Fruit fly (Drosophila melanogaster) whole organism, embryonic: Measurements from ENCODE around the gene Dhps.

Source experiments
- Atf-2 ChIP-seq: fragments of 200-800 bp; sonication (Bioruptor generic); optimal IDR thresholded peaks from 2 replicates; lab custom pipeline; 2016; ENCODE audit warnings: missing biosample characterization, missing genetic modification characterization
- Atf3 ChIP-seq: fragments of 200-800 bp; sonication (Bioruptor generic); optimal IDR thresholded peaks from 3 replicates; lab custom pipeline; 2016; ENCODE audit warnings: missing biosample characterization, missing genetic modification characterization
- CG10209 ChIP-seq: fragments of 200-800 bp; sonication (Bioruptor generic); optimal IDR thresholded peaks from 3 replicates; lab custom pipeline; 2017; ENCODE audit warnings: missing biosample characterization, mild to moderate bottlenecking, missing genetic modification characterization, missing genetic modification reagents
- CG10543 ChIP-seq: fragments of 200-800 bp; sonication (Bioruptor generic); optimal IDR thresholded peaks from 3 replicates; lab custom pipeline; 2017; ENCODE audit warnings: missing biosample characterization, mild to moderate bottlenecking, missing genetic modification characterization, moderate library complexity
- CG11723 ChIP-seq: fragments of 200-800 bp; sonication (Bioruptor generic); optimal IDR thresholded peaks from 2 replicates; lab custom pipeline; 2017; ENCODE audit warnings: missing biosample characterization, mild to moderate bottlenecking, missing genetic modification characterization
- CG12155 ChIP-seq: fragments of 200-800 bp; sonication (Bioruptor generic); optimal IDR thresholded peaks from 3 replicates; lab custom pipeline; 2016; ENCODE audit warnings: missing biosample characterization, missing genetic modification characterization
- CG12769 ChIP-seq: fragments of 200-800 bp; sonication (Bioruptor generic); optimal IDR thresholded peaks from 2 replicates; lab custom pipeline; 2019; ENCODE audit warnings: missing biosample characterization, mild to moderate bottlenecking, missing genetic modification characterization, moderate library complexity
- CG14860 ChIP-seq: fragments of 200-800 bp; sonication (Bioruptor generic); IDR thresholded peaks from 3 replicates; pipeline ENCODE4 v1.3.6; 2022; ENCODE audit warnings: missing biosample characterization, missing genetic modification characterization; ENCODE audit not compliant: partially characterized antibody
- CG16815 ChIP-seq: fragments of 200-800 bp; sonication (Bioruptor generic); optimal IDR thresholded peaks from 3 replicates; lab custom pipeline; 2017; ENCODE audit warnings: missing biosample characterization, mild to moderate bottlenecking, missing genetic modification characterization
- CG17912 ChIP-seq: fragments of 200-800 bp; sonication (Bioruptor generic); optimal IDR thresholded peaks from 2 replicates; lab custom pipeline; 2018; ENCODE audit warnings: missing biosample characterization, mild to moderate bottlenecking, missing genetic modification characterization
- CG2712 ChIP-seq: fragments of 200-800 bp; optimal IDR thresholded peaks from 3 replicates; lab custom pipeline; 2019; ENCODE audit warnings: missing biosample characterization, mild to moderate bottlenecking, missing genetic modification characterization, moderate library complexity
- CG4617 ChIP-seq: fragments of 200-800 bp; sonication (Bioruptor generic); optimal IDR thresholded peaks from 3 replicates; lab custom pipeline; 2016; ENCODE audit warnings: missing biosample characterization, missing genetic modification characterization, borderline replicate concordance
- CG4854 ChIP-seq: fragments of 200-800 bp; sonication (Bioruptor generic); optimal IDR thresholded peaks from 2 replicates; lab custom pipeline; 2016; ENCODE audit warnings: missing biosample characterization, missing genetic modification characterization, inconsistent platforms
- CG7271 ChIP-seq: fragments of 200-800 bp; sonication (Bioruptor generic); optimal IDR thresholded peaks from 2 replicates; lab custom pipeline; 2018; ENCODE audit warnings: missing biosample characterization, mild to moderate bottlenecking, missing genetic modification characterization, moderate library complexity
- CG7357 ChIP-seq: fragments of 200-800 bp; sonication (Bioruptor generic); IDR thresholded peaks from 3 replicates; pipeline ENCODE4 v1.3.6; 2022; ENCODE audit warnings: missing biosample characterization, missing genetic modification characterization
- CG9727 ChIP-seq: fragments of 200-800 bp; sonication (Bioruptor generic); optimal IDR thresholded peaks from 3 replicates; lab custom pipeline; 2017; ENCODE audit warnings: missing biosample characterization, mild to moderate bottlenecking, missing genetic modification characterization
- CG9876 ChIP-seq: fragments of 200-800 bp; sonication (Bioruptor generic); optimal IDR thresholded peaks from 2 replicates; lab custom pipeline; 2016; ENCODE audit warnings: missing biosample characterization, missing genetic modification characterization
- Dbx ChIP-seq: fragments of 200-800 bp; sonication (Bioruptor generic); IDR thresholded peaks from 3 replicates; pipeline ENCODE4 v1.3.6; 2022; ENCODE audit warnings: missing biosample characterization, missing genetic modification characterization
- Eip74EF ChIP-seq, 2 experiments: fragments of 200-800 bp in 1 of 2; fragments of >200 bp in 1 of 2; sonication (Bioruptor generic) in 1 of 2; optimal IDR thresholded peaks; 2 replicates each; lab custom pipeline; 2017 to 2019; ENCODE audit warnings: missing biosample characterization in 2 of 2, missing genetic modification characterization in 2 of 2, mild to moderate bottlenecking in 1 of 2, moderate library complexity in 1 of 2
- H2.0 ChIP-seq: fragments of 200-800 bp; sonication (Bioruptor generic); IDR thresholded peaks from 2 replicates; pipeline ENCODE4 v1.3.6; 2022; ENCODE audit warnings: missing biosample characterization, missing genetic modification characterization
- HLHmδ ChIP-seq: fragments of 200-800 bp; sonication (Bioruptor generic); optimal IDR thresholded peaks from 2 replicates; lab custom pipeline; 2018; ENCODE audit warnings: missing biosample characterization, mild to moderate bottlenecking, missing genetic modification characterization, moderate library complexity
- Lhr ChIP-seq: fragments of 200-800 bp; sonication (Bioruptor generic); optimal IDR thresholded peaks from 3 replicates; lab custom pipeline; 2017; ENCODE audit warnings: mild to moderate bottlenecking, missing biosample characterization, missing genetic modification reagents, missing genetic modification characterization
- Med ChIP-seq: fragments of 200-800 bp; sonication (Bioruptor generic); peaks from one replicate; lab custom pipeline; 2016; ENCODE audit warnings: missing biosample characterization, missing genetic modification characterization, mild to moderate bottlenecking, inconsistent platforms, moderate library complexity
- NFAT ChIP-seq: fragments of 200-800 bp; sonication (Bioruptor generic); IDR thresholded peaks from 2 replicates; pipeline ENCODE4 v1.3.6; 2022; ENCODE audit warnings: missing biosample characterization, missing genetic modification characterization
- Nf-YA ChIP-seq: fragments of 200-800 bp; sonication (Bioruptor generic); IDR thresholded peaks from 2 replicates; pipeline ENCODE4 v1.3.6; 2022; ENCODE audit warnings: missing biosample characterization, missing genetic modification characterization
- Nf-YC ChIP-seq: fragments of 200-800 bp; optimal IDR thresholded peaks from 3 replicates; lab custom pipeline; 2019; ENCODE audit warnings: missing biosample characterization, mild to moderate bottlenecking, missing genetic modification characterization, moderate library complexity
- Sry-β ChIP-seq: fragments of 200-800 bp; sonication (Bioruptor generic); optimal IDR thresholded peaks from 2 replicates; lab custom pipeline; 2018; ENCODE audit warnings: missing biosample characterization, mild to moderate bottlenecking, missing genetic modification characterization, moderate library complexity
- chinmo ChIP-seq: fragments of 200-800 bp; sonication (Bioruptor generic); IDR thresholded peaks from 4 replicates; pipeline ENCODE4 v1.3.6; 2022; ENCODE audit warnings: missing biosample characterization, missing genetic modification characterization; ENCODE audit not compliant: partially characterized antibody
- cwo ChIP-seq: fragments of 200-800 bp; sonication (Bioruptor generic); optimal IDR thresholded peaks from 3 replicates; lab custom pipeline; 2017; ENCODE audit warnings: missing biosample characterization, missing genetic modification characterization, mild to moderate bottlenecking, moderate library complexity, missing genetic modification reagents
- eve ChIP-seq, 2 experiments: fragments of >200 bp; optimal IDR thresholded peaks; 2 replicates each; lab custom pipeline; 2017; ENCODE audit warnings: missing biosample characterization in 2 of 2, missing genetic modification characterization in 2 of 2
- exex ChIP-seq: fragments of 200-800 bp; sonication (Bioruptor generic); optimal IDR thresholded peaks from 4 replicates; lab custom pipeline; 2018; ENCODE audit warnings: missing biosample characterization, mild to moderate bottlenecking, missing genetic modification characterization, moderate library complexity
- fu2 ChIP-seq: fragments of 200-800 bp; sonication (Bioruptor generic); optimal IDR thresholded peaks from 2 replicates; lab custom pipeline; 2016; ENCODE audit warnings: missing biosample characterization, missing genetic modification characterization
- gcm2 ChIP-seq: fragments of 200-800 bp; sonication (Bioruptor generic); optimal IDR thresholded peaks from 2 replicates; lab custom pipeline; 2016; ENCODE audit warnings: missing biosample characterization, missing genetic modification characterization
- mam ChIP-seq: fragments of 200-800 bp; sonication (Bioruptor generic); optimal IDR thresholded peaks from 3 replicates; lab custom pipeline; 2016; ENCODE audit warnings: missing biosample characterization, missing genetic modification characterization
- pb ChIP-seq: fragments of 200-800 bp; sonication (Bioruptor generic); optimal IDR thresholded peaks from 3 replicates; lab custom pipeline; 2016; ENCODE audit warnings: missing biosample characterization, missing genetic modification characterization
- pros ChIP-seq: fragments of 200-800 bp; sonication (Bioruptor generic); optimal IDR thresholded peaks from 3 replicates; lab custom pipeline; 2019; ENCODE audit warnings: missing biosample characterization, mild to moderate bottlenecking, missing genetic modification characterization, moderate library complexity
- pzg ChIP-seq: fragments of 200-800 bp; sonication (Bioruptor generic); optimal IDR thresholded peaks from 3 replicates; lab custom pipeline; 2018; ENCODE audit warnings: missing biosample characterization, mild to moderate bottlenecking, missing genetic modification characterization, moderate library complexity
- stc ChIP-seq: fragments of 200-800 bp; sonication (Bioruptor generic); IDR thresholded peaks from 2 replicates; pipeline ENCODE4 v1.3.6; 2022; ENCODE audit warnings: missing biosample characterization, missing genetic modification characterization
- zfh1 ChIP-seq: fragments of 200-800 bp; sonication (Bioruptor generic); IDR thresholded peaks from 3 replicates; pipeline ENCODE4 v1.3.6; 2022; ENCODE audit warnings: missing biosample characterization, missing genetic modification characterization

Dhps gene

DNA sequence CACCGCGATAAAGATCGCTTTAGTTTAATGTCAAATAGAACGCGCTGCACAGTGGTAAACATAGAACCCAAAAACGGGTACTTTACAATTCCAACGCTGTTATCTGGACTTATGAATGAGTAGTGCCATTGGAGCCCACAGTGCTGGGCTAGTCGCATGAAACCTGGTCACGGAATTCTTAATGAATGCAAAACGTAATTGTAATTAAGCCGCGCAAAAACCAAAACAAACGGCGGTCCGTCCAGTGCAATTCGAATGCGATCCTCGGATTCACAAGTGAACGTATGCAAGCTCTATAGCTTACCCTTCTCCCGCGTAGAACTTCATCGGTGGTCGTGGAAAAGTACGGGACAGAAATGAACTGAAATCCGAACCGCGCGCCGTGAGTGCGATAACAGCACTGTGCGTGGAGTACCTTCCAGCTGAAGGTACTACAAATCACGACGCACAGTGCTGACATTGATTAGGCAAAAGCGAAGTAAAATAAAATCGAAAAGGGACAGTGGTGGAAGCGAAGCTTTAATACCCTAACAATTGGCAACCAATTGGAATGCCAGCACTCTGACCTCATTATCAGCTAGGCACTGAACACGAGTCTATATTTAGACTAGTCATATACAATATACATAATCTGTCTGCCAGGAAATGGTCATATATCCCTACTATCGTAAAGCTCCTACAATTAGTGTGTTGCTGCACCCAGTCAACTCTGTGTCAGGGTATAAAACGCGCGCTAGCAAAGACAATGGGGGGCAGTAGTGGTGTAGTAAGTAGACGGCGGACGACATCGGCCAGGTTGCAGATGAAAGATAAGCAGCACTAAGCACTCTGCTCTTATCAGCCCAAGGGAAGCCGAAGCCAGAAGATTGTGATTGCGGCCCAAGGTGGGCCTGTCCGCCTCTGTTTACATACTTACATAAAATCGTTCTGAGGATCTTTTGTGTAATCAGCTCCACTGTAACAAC, 12.5 kb upstream of the Dhps start (continued):
- TF ChIP-seq CG10543 (GFP tag; lab: Kevin White, UChicago) (peak; percentile 92), CG12155 (GFP tag; lab: Kevin White, UChicago) (peak; percentile 47), CG4854 (GFP tag; lab: Kevin White, UChicago) (no peak), CG4617 (GFP tag; lab: Kevin White, UChicago) (no peak), Nf-YA (GFP tag; lab: Robert Waterston, UW) (no peak), CG11723 (GFP tag; lab: Kevin White, UChicago) (no peak), Nf-YC (peak; percentile 70), pb (GFP tag; lab: Kevin White, UChicago) (peak; percentile 31), CG16815 (GFP tag; lab: Kevin White, UChicago) (no peak), NFAT (GFP tag; lab: Robert Waterston, UW) (no peak), chinmo (0 out of 4 replicates have a peak, but pooled peaks have one; percentile 41), H2.0 (GFP tag; lab: Robert Waterston, UW) (no peak), zfh1 (GFP tag; lab: Robert Waterston, UW) (peak; percentile 4; the same call in 1 of the 3 replicates), Sry-β (GFP tag; lab: Kevin White, UChicago) (no peak), Eip74EF (GFP tag; optimal IDR thresholded peaks at IDR 0.05; lab: Kevin White, UChicago) (peak in 1 of 2 experiments; percentile 27), Atf-2 (GFP tag; lab: Kevin White, UChicago) (peak; percentile 69), cwo (GFP tag; lab: Kevin White, UChicago) (peak; percentile 79), stc (GFP tag; lab: Robert Waterston, UW) (no peak), HLHmδ (GFP tag; lab: Kevin White, UChicago) (peak; percentile 15), CG7271 (no peak), CG9876 (GFP tag; lab: Kevin White, UChicago) (no peak), CG2712 (tag; lab: Kevin White, UChicago) (peak; percentile 42), fu2 (peak; percentile 51), pros (GFP tag; lab: Kevin White, UChicago) (peak; percentile 9), CG10209 (GFP tag; lab: Kevin White, UChicago) (peak; percentile 55), CG17912 (GFP tag; lab: Kevin White, UChicago) (no peak), CG9727 (GFP tag; lab: Kevin White, UChicago) (peak; percentile 27), mam (GFP tag; lab: Kevin White, UChicago) (peak; percentile 76), eve (GFP tag; optimal IDR thresholded peaks at IDR 0.05; lab: Kevin White, UChicago) (no peak), Atf3 (GFP tag; lab: Kevin White, UChicago) (peak; percentile 59), gcm2 (no peak), Lhr (GFP tag; lab: Kevin White, UChicago) (no peak), Med (peak; percentile 84), CG7357 (GFP tag; lab: Robert Waterston, UW) (peak; percentile 53; the same call in 1 of the 3 replicates), pzg (GFP tag; lab: Kevin White, UChicago) (no peak), Dbx (GFP tag; lab: Robert Waterston, UW) (no peak), CG14860 (GFP tag; lab: Robert Waterston, UW) (no peak), CG12769 (tag; lab: Kevin White, UChicago) (peak; percentile 82), exex (peak; percentile 80)
